Worm (Caenorhabditis elegans): Measurements from ENCODE around the gene srw-82.

- TF ChIP-seq rpc-1 (optimal IDR thresholded peaks at IDR 0.05) (no peak), rpc-1 (tag; optimal IDR thresholded peaks at IDR 0.05) (no peak), madf-6 (GFP tag; IDR thresholded peaks at IDR 0.05) (no peak), F37B4.10 (GFP tag; IDR thresholded peaks at IDR 0.05) (no peak)
These were observed at the start of gene srw-82 for ce11 chrV:18431450-18431849.
